Fruit fly (Drosophila melanogaster): ENCODE results near the gene Dys.

DNA sequence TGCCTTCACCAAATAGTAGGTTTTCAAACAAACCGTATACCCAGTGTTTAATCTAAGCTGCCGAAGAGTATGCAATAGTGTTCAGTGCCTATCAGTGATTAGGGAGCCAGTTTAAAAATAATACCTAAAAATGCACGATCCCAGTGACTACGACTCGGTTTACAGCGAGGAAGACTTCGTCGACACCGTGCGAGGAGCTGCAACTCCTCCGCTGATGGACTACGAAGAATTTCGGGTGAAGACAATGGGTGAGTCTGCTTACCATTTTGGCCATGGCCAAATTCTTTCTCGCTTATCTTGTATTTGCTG, 287 bp downstream of the Dys start:
- no peak for TF ChIP-seq CG8478 (optimal IDR thresholded peaks at IDR 0.05)
- no peak for TF ChIP-seq CTCF (optimal IDR thresholded peaks at IDR 0.05)

Measured in S2 (cell line).